Worm (Caenorhabditis elegans) whole organism, L2 larva: ENCODE measurements around the gene ttr-44.

Experiments
- egl-27 ChIP-seq: sonication (generic microtip); optimal IDR thresholded peaks from 3 replicates; lab custom pipeline; 2017; ENCODE audit warnings: missing biosample characterization, missing genetic modification reagents, missing genetic modification characterization
- lin-11 ChIP-seq: fragments of 150-350 bp; sonication (generic microtip); optimal IDR thresholded peaks from 2 replicates; lab custom pipeline; 2014; ENCODE audit warnings: missing biosample characterization, missing genetic modification characterization, inconsistent platforms, mixed read lengths
- nhr-12 ChIP-seq: fragments of 150-350 bp; optimal IDR thresholded peaks from 2 replicates; lab custom pipeline; 2014; ENCODE audit warnings: missing biosample characterization, missing genetic modification characterization
- nhr-6 ChIP-seq: fragments of 150-350 bp; optimal IDR thresholded peaks from 2 replicates; lab custom pipeline; 2014; ENCODE audit warnings: missing biosample characterization, missing genetic modification characterization
- unc-62 ChIP-seq: fragments of 150-350 bp; optimal IDR thresholded peaks from 2 replicates; lab custom pipeline; 2014; ENCODE audit warnings: missing biosample characterization, missing genetic modification reagents, missing genetic modification characterization
- zag-1 ChIP-seq: fragments of 150-350 bp; optimal IDR thresholded peaks from 2 replicates; lab custom pipeline; 2014; ENCODE audit warnings: missing biosample characterization, missing genetic modification characterization

- TF ChIP-seq egl-27 (no peak), nhr-6 (tag; lab: Kevin White, UChicago) (no peak), zag-1 (tag; lab: Kevin White, UChicago) (no peak), lin-11 (tag; lab: Kevin White, UChicago) (no peak), unc-62 (GFP tag; lab: Kevin White, UChicago) (no peak), nhr-12 (no peak)
Measured at ce11 chrV:13576828-13577227, 46.3 kb upstream of the ttr-44 start.
